Fruit fly (Drosophila melanogaster) whole organism, prepupa: ENCODE results near the gene Pgant4.
A peak's percentile ranks its signal among the peaks of the same experiment; 100 is the strongest.

Experiments
- CG10631 ChIP-seq: fragments of 200-800 bp; sonication (Bioruptor generic); optimal IDR thresholded peaks from 2 replicates; lab custom pipeline; 2016; ENCODE audit warnings: missing biosample characterization, missing genetic modification characterization
- CG11294 ChIP-seq: fragments of 200-800 bp; sonication (Bioruptor generic); IDR thresholded peaks from 2 replicates; pipeline ENCODE4 v1.3.6; 2022; ENCODE audit warnings: missing biosample characterization, missing genetic modification characterization
- CG11762 ChIP-seq: fragments of 200-800 bp; sonication (Bioruptor generic); optimal IDR thresholded peaks from 3 replicates; lab custom pipeline; 2016; ENCODE audit warnings: missing biosample characterization, missing genetic modification characterization; ENCODE audit not compliant: insufficient read depth
- CG11902 ChIP-seq: fragments of 200-800 bp; sonication (Bioruptor generic); optimal IDR thresholded peaks from 3 replicates; lab custom pipeline; 2016; ENCODE audit warnings: missing biosample characterization, missing genetic modification characterization
- CG15336 ChIP-seq: fragments of 200-800 bp; sonication (Bioruptor generic); IDR thresholded peaks from 2 replicates; pipeline ENCODE4 v1.3.6; 2022; ENCODE audit warnings: missing biosample characterization, missing genetic modification characterization
- CG1621 ChIP-seq: fragments of 200-800 bp; sonication (Bioruptor generic); optimal IDR thresholded peaks from 3 replicates; lab custom pipeline; 2018; ENCODE audit warnings: missing biosample characterization, mild to moderate bottlenecking, missing genetic modification characterization
- CG16779 ChIP-seq: fragments of 200-800 bp; sonication (Bioruptor generic); optimal IDR thresholded peaks from 3 replicates; lab custom pipeline; 2017; ENCODE audit warnings: missing biosample characterization, mild to moderate bottlenecking, missing genetic modification characterization
- CG3032 ChIP-seq: fragments of 200-800 bp; optimal IDR thresholded peaks from 2 replicates; lab custom pipeline; 2019; ENCODE audit warnings: missing biosample characterization, mild to moderate bottlenecking, missing genetic modification characterization, moderate library complexity
- CG31627 ChIP-seq: fragments of 200-800 bp; sonication (Bioruptor generic); optimal IDR thresholded peaks from 3 replicates; lab custom pipeline; 2016; ENCODE audit warnings: missing biosample characterization, missing genetic modification characterization
- CG32006 ChIP-seq: fragments of 200-800 bp; sonication (Bioruptor generic); optimal IDR thresholded peaks from 3 replicates; lab custom pipeline; 2017; ENCODE audit warnings: missing biosample characterization, mild to moderate bottlenecking, missing genetic modification characterization
- CG3919 ChIP-seq: fragments of 200-800 bp; sonication (Bioruptor generic); optimal IDR thresholded peaks from 3 replicates; lab custom pipeline; 2016; ENCODE audit warnings: missing biosample characterization, missing genetic modification characterization
- CG4318 ChIP-seq: fragments of 200-800 bp; sonication (Bioruptor generic); optimal IDR thresholded peaks from 3 replicates; lab custom pipeline; 2017; ENCODE audit warnings: missing biosample characterization, mild to moderate bottlenecking, missing genetic modification characterization
- CG6163 ChIP-seq: fragments of 200-800 bp; sonication (Bioruptor generic); IDR thresholded peaks from 3 replicates; pipeline ENCODE4 v1.3.6; 2022; ENCODE audit warnings: missing biosample characterization, missing genetic modification characterization
- CG6276 ChIP-seq: fragments of 200-800 bp; sonication (Bioruptor generic); optimal IDR thresholded peaks from 2 replicates; lab custom pipeline; 2017; ENCODE audit warnings: missing biosample characterization, mild to moderate bottlenecking, missing genetic modification characterization
- CG6792 ChIP-seq: fragments of 200-800 bp; sonication (Bioruptor generic); optimal IDR thresholded peaks from 3 replicates; lab custom pipeline; 2016; ENCODE audit warnings: missing biosample characterization, missing genetic modification characterization
- CG6854 ChIP-seq: fragments of 200-800 bp; sonication (Bioruptor generic); optimal IDR thresholded peaks from 2 replicates; lab custom pipeline; 2017; ENCODE audit warnings: missing biosample characterization, mild to moderate bottlenecking, missing genetic modification characterization
- CG7368 ChIP-seq: fragments of 200-800 bp; sonication (Bioruptor generic); optimal IDR thresholded peaks from 3 replicates; lab custom pipeline; 2016; ENCODE audit warnings: missing biosample characterization, missing genetic modification characterization
- CG8319 ChIP-seq: fragments of 200-800 bp; sonication (Bioruptor generic); optimal IDR thresholded peaks from 3 replicates; lab custom pipeline; 2016; ENCODE audit warnings: missing biosample characterization, missing genetic modification characterization
- CG8632 ChIP-seq: fragments of 200-800 bp; sonication (Bioruptor generic); optimal IDR thresholded peaks from 3 replicates; lab custom pipeline; 2016; ENCODE audit warnings: missing biosample characterization, missing genetic modification characterization
- CG9139 ChIP-seq: fragments of 200-800 bp; sonication (Bioruptor generic); optimal IDR thresholded peaks from 3 replicates; lab custom pipeline; 2017; ENCODE audit warnings: missing biosample characterization, mild to moderate bottlenecking, missing genetic modification characterization
- Eip78C ChIP-seq: fragments of 200-800 bp; sonication (Bioruptor generic); peaks from one replicate; lab custom pipeline; 2016; ENCODE audit warnings: missing biosample characterization, missing genetic modification characterization
- Eip93F ChIP-seq: fragments of 200-800 bp; sonication (Bioruptor generic); optimal IDR thresholded peaks from 2 replicates; lab custom pipeline; 2016; ENCODE audit warnings: missing biosample characterization, mild to moderate bottlenecking, missing genetic modification characterization
- Ets21C ChIP-seq: fragments of 200-800 bp; sonication (Bioruptor generic); optimal IDR thresholded peaks from 3 replicates; lab custom pipeline; 2016; ENCODE audit warnings: missing biosample characterization, missing genetic modification characterization
- Ets96B ChIP-seq: fragments of 200-800 bp; optimal IDR thresholded peaks from 2 replicates; lab custom pipeline; 2019; ENCODE audit warnings: missing biosample characterization, mild to moderate bottlenecking, missing genetic modification characterization, moderate library complexity
- Gug ChIP-seq: fragments of 200-800 bp; sonication (Bioruptor generic); IDR thresholded peaks from 2 replicates; pipeline ENCODE4 v1.3.6; 2022; ENCODE audit warnings: missing biosample characterization, missing genetic modification characterization
- Hr38 ChIP-seq: sonication (Bioruptor generic); optimal IDR thresholded peaks from 2 replicates; lab custom pipeline; 2016; ENCODE audit warnings: missing biosample characterization, missing genetic modification characterization
- Hr39 ChIP-seq: fragments of 200-800 bp; sonication (Bioruptor generic); optimal IDR thresholded peaks from 2 replicates; lab custom pipeline; 2016; ENCODE audit warnings: missing biosample characterization, missing genetic modification characterization
- Hr4 ChIP-seq: fragments of 200-800 bp; sonication (Bioruptor generic); optimal IDR thresholded peaks from 3 replicates; lab custom pipeline; 2016; ENCODE audit warnings: missing biosample characterization, missing genetic modification characterization
- Met ChIP-seq: fragments of 200-800 bp; sonication (Bioruptor generic); optimal IDR thresholded peaks from 3 replicates; lab custom pipeline; 2016; ENCODE audit warnings: missing biosample characterization, missing genetic modification characterization
- Smox ChIP-seq: fragments of 200-800 bp; sonication (Bioruptor generic); optimal IDR thresholded peaks from 3 replicates; lab custom pipeline; 2016; ENCODE audit warnings: missing biosample characterization, missing genetic modification characterization
- Sox14 ChIP-seq: fragments of 200-800 bp; sonication (Bioruptor generic); optimal IDR thresholded peaks from 3 replicates; lab custom pipeline; 2016; ENCODE audit warnings: missing biosample characterization, missing genetic modification characterization
- Sox15 ChIP-seq: fragments of 200-800 bp; sonication (Bioruptor generic); optimal IDR thresholded peaks from 3 replicates; lab custom pipeline; 2016; ENCODE audit warnings: missing biosample characterization, missing genetic modification characterization
- achi ChIP-seq: fragments of 200-800 bp; sonication (Bioruptor generic); optimal IDR thresholded peaks from 3 replicates; lab custom pipeline; 2016; ENCODE audit warnings: missing biosample characterization, missing genetic modification characterization
- acj6 ChIP-seq: fragments of 200-800 bp; sonication (Bioruptor generic); optimal IDR thresholded peaks from 3 replicates; lab custom pipeline; 2016; ENCODE audit warnings: missing biosample characterization, missing genetic modification characterization
- cyc ChIP-seq: fragments of 200-800 bp; sonication (Bioruptor generic); optimal IDR thresholded peaks from 3 replicates; lab custom pipeline; 2016; ENCODE audit warnings: missing biosample characterization, missing genetic modification characterization
- dac ChIP-seq: fragments of 200-800 bp; sonication (Bioruptor generic); optimal IDR thresholded peaks from 2 replicates; lab custom pipeline; 2017; ENCODE audit warnings: missing biosample characterization, mild to moderate bottlenecking, missing genetic modification characterization
- dsx ChIP-seq: fragments of 200-800 bp; optimal IDR thresholded peaks from 3 replicates; lab custom pipeline; 2019; ENCODE audit warnings: missing biosample characterization, mild to moderate bottlenecking, missing genetic modification characterization, moderate library complexity; ENCODE audit not compliant: poor library complexity, severe bottlenecking
- eg ChIP-seq: fragments of 200-800 bp; sonication (Bioruptor generic); IDR thresholded peaks from 3 replicates; pipeline ENCODE4 v1.3.6; 2022; ENCODE audit warnings: missing biosample characterization, missing genetic modification characterization
- esn ChIP-seq: fragments of 200-800 bp; sonication (Bioruptor generic); optimal IDR thresholded peaks from 2 replicates; lab custom pipeline; 2016; ENCODE audit warnings: missing biosample characterization, mild to moderate bottlenecking, missing genetic modification characterization, moderate library complexity
- fd59A ChIP-seq: fragments of 200-800 bp; sonication (Bioruptor generic); optimal IDR thresholded peaks from 2 replicates; lab custom pipeline; 2017; ENCODE audit warnings: missing biosample characterization, mild to moderate bottlenecking, missing genetic modification characterization, missing genetic modification reagents
- fd85E ChIP-seq: fragments of 200-800 bp; sonication (Bioruptor generic); optimal IDR thresholded peaks from 3 replicates; lab custom pipeline; 2016; ENCODE audit warnings: missing biosample characterization, missing genetic modification characterization
- fkh ChIP-seq: fragments of 200-800 bp; sonication (Bioruptor generic); optimal IDR thresholded peaks from 3 replicates; lab custom pipeline; 2017; ENCODE audit warnings: missing biosample characterization, mild to moderate bottlenecking, missing genetic modification characterization, moderate library complexity
- lz ChIP-seq: fragments of 200-800 bp; sonication (Bioruptor generic); optimal IDR thresholded peaks from 3 replicates; lab custom pipeline; 2016; ENCODE audit warnings: missing biosample characterization, missing genetic modification characterization
- net ChIP-seq: fragments of 200-800 bp; sonication (Bioruptor generic); optimal IDR thresholded peaks from 3 replicates; lab custom pipeline; 2016; ENCODE audit warnings: missing biosample characterization, missing genetic modification characterization
- pdm3 ChIP-seq: fragments of 200-800 bp; sonication (Bioruptor generic); optimal IDR thresholded peaks from 3 replicates; lab custom pipeline; 2016; ENCODE audit warnings: missing biosample characterization, missing genetic modification characterization
- salr ChIP-seq, 2 experiments: fragments of 200-800 bp; sonication (Bioruptor generic); optimal IDR thresholded peaks; 3 replicates each; lab custom pipeline; 2016 to 2018; ENCODE audit warnings: missing biosample characterization in 2 of 2, missing genetic modification characterization in 2 of 2, mild to moderate bottlenecking in 1 of 2
- spab ChIP-seq: fragments of 200-800 bp; sonication (Bioruptor generic); optimal IDR thresholded peaks from 2 replicates; lab custom pipeline; 2017; ENCODE audit warnings: missing biosample characterization, mild to moderate bottlenecking, missing genetic modification characterization, missing genetic modification reagents
- svp ChIP-seq: fragments of 200-800 bp; sonication (Bioruptor generic); peaks from one replicate; lab custom pipeline; 2016; ENCODE audit warnings: missing biosample characterization, missing genetic modification characterization

The Pgant4 gene

dm6 chr2L:3441673-3442072 lies 30.7 kb upstream of the Pgant4 start (continued):
- TF ChIP-seq CG6276 (GFP tag; lab: Kevin White, UChicago) (peak; percentile 50), fd59A (no peak), CG7368 (GFP tag; lab: Kevin White, UChicago) (no peak), CG31627 (GFP tag; lab: Kevin White, UChicago) (no peak), cyc (GFP tag; lab: Kevin White, UChicago) (no peak), CG3919 (GFP tag; lab: Kevin White, UChicago) (peak; percentile 45), CG1621 (tag; lab: Kevin White, UChicago) (no peak), CG16779 (tag; lab: Kevin White, UChicago) (no peak), Gug (GFP tag; lab: Robert Waterston, UW) (peak; percentile 19; the same call in 1 of the 2 replicates), Hr4 (peak; percentile 64), esn (GFP tag; lab: Kevin White, UChicago) (peak; percentile 1), CG6792 (no peak), Sox14 (GFP tag; lab: Kevin White, UChicago) (peak; percentile 7), lz (no peak), Hr39 (GFP tag; lab: Kevin White, UChicago) (peak; percentile 11), CG15336 (GFP tag; lab: Robert Waterston, UW) (peak; percentile 58), CG3032 (tag; lab: Kevin White, UChicago) (no peak), fkh (GFP tag; lab: Kevin White, UChicago) (no peak), CG32006 (GFP tag; lab: Kevin White, UChicago) (peak; percentile 64), Ets21C (GFP tag; lab: Kevin White, UChicago) (no peak), CG11294 (GFP tag; lab: Robert Waterston, UW) (0 out of 2 replicates have a peak, but pooled peaks have one; percentile 25), CG8632 (GFP tag; lab: Kevin White, UChicago) (no peak), eg (peak; percentile 67), fd85E (GFP tag; lab: Kevin White, UChicago) (no peak), Hr38 (GFP tag; lab: Kevin White, UChicago) (no peak), pdm3 (GFP tag; lab: Kevin White, UChicago) (peak; percentile 45), Eip78C (GFP tag; lab: Kevin White, UChicago) (peak; percentile 77), svp (GFP tag; lab: Kevin White, UChicago) (peak; percentile 64), CG4318 (GFP tag; lab: Kevin White, UChicago) (peak; percentile 31), acj6 (GFP tag; lab: Kevin White, UChicago) (peak; percentile 9), Eip93F (no peak)

dm6 chr2L:3444789-3445188 lies 27.6 kb upstream of the Pgant4 start:
- no peak for TF ChIP-seq CG10631 (GFP tag; lab: Kevin White, UChicago)
- TF ChIP-seq Eip78C (GFP tag; lab: Kevin White, UChicago) = peak; percentile 90
- peak; percentile 65 for TF ChIP-seq Met
- TF ChIP-seq Sox15 (GFP tag; lab: Kevin White, UChicago) = peak; percentile 46
- TF ChIP-seq CG8319 (GFP tag; lab: Kevin White, UChicago) = no peak
- no peak for TF ChIP-seq Smox (GFP tag; lab: Kevin White, UChicago)
- TF ChIP-seq CG31627 (GFP tag; lab: Kevin White, UChicago) = peak; percentile 72
- TF ChIP-seq spab (GFP tag; lab: Kevin White, UChicago) = no peak
- TF ChIP-seq CG6792 = peak; percentile 55
- peak; percentile 71 for TF ChIP-seq dac (GFP tag; lab: Kevin White, UChicago)
- TF ChIP-seq CG7368 (GFP tag; lab: Kevin White, UChicago) = peak; percentile 68
- no peak for TF ChIP-seq fd85E (GFP tag; lab: Kevin White, UChicago)
- TF ChIP-seq acj6 (GFP tag; lab: Kevin White, UChicago) = peak; percentile 76
- TF ChIP-seq CG6276 (GFP tag; lab: Kevin White, UChicago) = no peak
- peak; percentile 58 for TF ChIP-seq fd59A
- peak; percentile 71 for TF ChIP-seq Ets96B (tag; lab: Kevin White, UChicago)
- TF ChIP-seq CG9139 (GFP tag; lab: Kevin White, UChicago) = no peak
- no peak for TF ChIP-seq Hr38 (GFP tag; lab: Kevin White, UChicago)
- peak; percentile 76 for TF ChIP-seq achi (GFP tag; lab: Kevin White, UChicago)
- peak in 1 of 2 experiments; percentile 69 for TF ChIP-seq salr (GFP tag; optimal IDR thresholded peaks at IDR 0.05; lab: Kevin White, UChicago)
- peak; percentile 44 for TF ChIP-seq CG16779 (tag; lab: Kevin White, UChicago)
- TF ChIP-seq CG1621 (tag; lab: Kevin White, UChicago) = peak; percentile 74
- peak; percentile 52 for TF ChIP-seq CG11902
- TF ChIP-seq CG15336 (GFP tag; lab: Robert Waterston, UW) = peak; percentile 87
- peak; percentile 77 for TF ChIP-seq Sox14 (GFP tag; lab: Kevin White, UChicago)
- peak; percentile 68 for TF ChIP-seq CG11762 (GFP tag; lab: Kevin White, UChicago)
- TF ChIP-seq Hr39 (GFP tag; lab: Kevin White, UChicago) = peak; percentile 77
- TF ChIP-seq dsx (GFP tag; lab: Kevin White, UChicago) = no peak
- peak; percentile 93 for TF ChIP-seq CG6163 (GFP tag; lab: Robert Waterston, UW)
- TF ChIP-seq eg = peak; percentile 85
- TF ChIP-seq Ets21C (GFP tag; lab: Kevin White, UChicago) = no peak
- TF ChIP-seq net (GFP tag; lab: Kevin White, UChicago) = no peak
- no peak for TF ChIP-seq Eip93F
- TF ChIP-seq CG6854 = peak; percentile 8
- TF ChIP-seq CG32006 (GFP tag; lab: Kevin White, UChicago) = no peak
- TF ChIP-seq CG8632 (GFP tag; lab: Kevin White, UChicago) = no peak
